Worm (Caenorhabditis elegans) whole organism, late embryonic: ENCODE data around the gene M163.8.

Source experiments
- C38D4.7 ChIP-seq: fragments of 200-800 bp; sonication (Bioruptor generic); optimal IDR thresholded peaks from 2 replicates; lab custom pipeline; 2018; ENCODE audit warnings: mild to moderate bottlenecking, missing genetic modification characterization, moderate library complexity, missing compliant biosample characterization
- elt-2 ChIP-seq: sonication (generic microtip); optimal IDR thresholded peaks from 2 replicates; lab custom pipeline; 2016; ENCODE audit warnings: missing genetic modification reagents, missing genetic modification characterization, missing compliant biosample characterization
- nfya-1 ChIP-seq: sonication (generic microtip); optimal IDR thresholded peaks from 2 replicates; lab custom pipeline; 2017; ENCODE audit warnings: missing genetic modification characterization, mild to moderate bottlenecking, missing compliant biosample characterization, antibody characterized with exemption, moderate library complexity
- pag-3 ChIP-seq: sonication (generic microtip); optimal IDR thresholded peaks from 2 replicates; lab custom pipeline; 2016; ENCODE audit warnings: missing compliant biosample characterization, missing genetic modification characterization, borderline replicate concordance
- pha-4 ChIP-seq: fragments of 150-350 bp; optimal IDR thresholded peaks from 2 replicates; lab custom pipeline; 2018; ENCODE audit warnings: missing biosample characterization, missing genetic modification reagents, missing genetic modification characterization
- pros-1 ChIP-seq: fragments of 150-350 bp; optimal IDR thresholded peaks from 2 replicates; lab custom pipeline; 2014; ENCODE audit warnings: missing biosample characterization, missing genetic modification reagents, missing genetic modification characterization
- ref-2 ChIP-seq: sonication (generic microtip); optimal IDR thresholded peaks from 2 replicates; lab custom pipeline; 2016; ENCODE audit warnings: missing genetic modification characterization, missing compliant biosample characterization

DNA sequence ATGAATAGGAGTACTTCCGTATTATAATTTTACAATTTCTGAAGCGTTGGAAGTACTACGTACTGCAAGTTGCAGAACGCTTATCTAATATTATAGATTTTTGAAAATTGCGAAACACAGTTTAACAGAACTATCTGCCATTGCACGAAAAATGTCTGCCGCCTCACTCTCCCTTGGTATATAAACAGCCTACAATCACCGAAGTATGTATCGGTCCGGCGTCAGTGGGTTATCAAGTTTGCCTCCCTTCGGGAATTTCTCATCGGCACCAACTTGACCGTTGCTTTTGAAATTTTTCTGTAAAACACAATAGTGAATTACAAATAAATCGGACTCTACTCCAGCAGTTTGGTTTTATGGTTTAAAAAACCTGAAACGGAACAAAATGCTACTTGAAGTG, 7.6 kb upstream of the M163.8 start:
- TF ChIP-seq elt-2 (tag; lab: Kevin White, UChicago) (no peak), pha-4 (tag; lab: Kevin White, UChicago) (no peak), pag-3 (tag; lab: Kevin White, UChicago) (no peak), C38D4.7 (no peak), nfya-1 (no peak), pros-1 (no peak), ref-2 (no peak)
